Fruit fly (Drosophila melanogaster): Measurements from ENCODE around the gene CG14692.

DNA sequence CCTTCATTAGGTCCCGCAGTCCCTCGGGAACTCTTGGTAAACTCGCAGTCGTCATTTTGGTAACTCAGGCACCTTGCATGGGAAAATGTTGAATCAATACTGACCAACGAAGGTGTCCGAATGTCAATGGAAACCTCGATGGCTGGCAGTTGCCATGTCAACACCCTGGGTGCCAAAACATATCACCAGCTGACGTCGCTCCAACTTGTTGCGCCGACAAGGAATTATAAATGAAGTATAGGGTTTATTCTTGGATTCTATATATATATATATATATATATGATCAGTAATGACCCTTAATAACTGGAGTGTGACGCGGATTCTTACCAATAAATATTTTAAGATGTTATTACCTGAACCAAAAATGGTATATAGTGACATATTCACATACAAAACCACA, at the start of gene CG14692:
- no peak for TF ChIP-seq insv (optimal IDR thresholded peaks at IDR 0.05)
- no peak for TF ChIP-seq ttk (optimal IDR thresholded peaks at IDR 0.05)
- TF ChIP-seq Myc (optimal IDR thresholded peaks at IDR 0.05): no peak
- no peak for TF ChIP-seq psq (optimal IDR thresholded peaks at IDR 0.05)
- TF ChIP-seq h (optimal IDR thresholded peaks at IDR 0.05): no peak
- no peak for TF ChIP-seq Sin3A (optimal IDR thresholded peaks at IDR 0.05)

Measured in Kc167 (cell line).